Worm (Caenorhabditis elegans): ENCODE measurements around the gene BE10.4.

The BE10.4 gene

DNA sequence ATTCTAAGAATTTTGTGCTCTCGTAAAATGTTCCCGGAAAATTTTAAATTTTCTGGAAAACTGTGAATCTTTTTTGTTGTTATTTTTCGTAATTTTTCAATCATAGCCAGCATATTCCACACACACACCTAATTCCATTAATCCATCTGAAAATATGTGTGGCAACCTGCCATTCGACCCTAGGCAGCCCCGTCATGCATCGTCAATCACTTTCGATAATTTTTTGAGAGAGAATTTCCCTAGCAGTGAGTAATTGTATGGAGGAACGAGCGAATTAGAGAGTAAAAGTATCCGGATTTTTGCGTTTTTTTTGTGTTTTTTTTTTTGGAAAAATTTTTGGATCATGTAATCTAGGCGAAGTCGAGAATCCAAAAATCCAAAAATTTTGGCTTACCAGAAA lies at the start of gene BE10.4:
Gene BE10.4, plus strand, starts transcription at position 301 of the 400 bp plus-strand sequence.
- TF ChIP-seq fos-1 (tag; optimal IDR thresholded peaks at IDR 0.05) (no peak), lsy-2 (tag; optimal IDR thresholded peaks at IDR 0.05) (no peak), nhr-6 (tag; optimal IDR thresholded peaks at IDR 0.05) (no peak), F13H6.1 (tag; optimal IDR thresholded peaks at IDR 0.05) (no peak), unc-62 (GFP tag; optimal IDR thresholded peaks at IDR 0.05) (no peak), nhr-237 (tag; optimal IDR thresholded peaks at IDR 0.05) (no peak), dmd-4 (tag; optimal IDR thresholded peaks at IDR 0.05) (no peak), nhr-25 (tag; optimal IDR thresholded peaks at IDR 0.05) (no peak), skn-1 (tag; optimal IDR thresholded peaks at IDR 0.05) (no peak), sma-3 (GFP tag; optimal IDR thresholded peaks at IDR 0.05) (no peak), ama-1 (optimal IDR thresholded peaks at IDR 0.05) (no peak), unc-39 (tag; optimal IDR thresholded peaks at IDR 0.05) (no peak), nhr-23 (tag; optimal IDR thresholded peaks at IDR 0.05) (no peak), egl-27 (tag; optimal IDR thresholded peaks at IDR 0.05) (no peak), mab-5 (tag; optimal IDR thresholded peaks at IDR 0.05) (no peak), lin-11 (tag; optimal IDR thresholded peaks at IDR 0.05) (no peak), aly-2 (tag; optimal IDR thresholded peaks at IDR 0.05) (no peak)

DNA sequence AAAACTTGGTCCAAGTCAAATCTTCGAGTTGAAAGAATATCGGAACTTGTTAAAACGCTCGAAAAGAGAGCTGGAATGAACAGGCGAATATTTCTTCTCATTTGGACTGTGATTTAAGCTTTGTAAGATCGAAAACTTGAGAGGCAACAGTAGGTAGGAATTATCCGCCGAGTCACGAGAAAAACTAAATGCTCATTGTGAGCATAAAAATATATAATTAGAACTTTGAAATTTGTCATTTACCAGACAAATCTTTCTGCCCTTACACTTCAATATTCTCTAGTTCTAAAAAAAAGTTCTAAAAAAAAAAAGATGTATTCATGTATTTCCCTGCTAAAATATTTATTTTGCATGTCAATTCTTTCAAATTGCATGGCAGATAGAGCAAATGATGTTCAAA lies 49.1 kb upstream of the BE10.4 start, which contains the start of the genes irld-19 and irld-61:
Gene irld-19, minus strand, starts transcription at position 101 of the 400 bp plus-strand sequence.
Gene irld-61, plus strand, starts transcription at position 313 of the 400 bp plus-strand sequence.
- TF ChIP-seq snpc-4 (tag; optimal IDR thresholded peaks at IDR 0.05) (no peak), ceh-82 (tag; optimal IDR thresholded peaks at IDR 0.05) (no peak), nhr-237 (tag; optimal IDR thresholded peaks at IDR 0.05) (no peak), aly-2 (tag; optimal IDR thresholded peaks at IDR 0.05) (no peak), lin-39 (tag; optimal IDR thresholded peaks at IDR 0.05) (no peak), F13H6.1 (tag; optimal IDR thresholded peaks at IDR 0.05) (no peak), C34F6.9 (tag; optimal IDR thresholded peaks at IDR 0.05) (no peak), ztf-1 (GFP tag; conservative IDR thresholded peaks at IDR 0.05) (no peak), sma-3 (GFP tag; optimal IDR thresholded peaks at IDR 0.05) (no peak), elt-3 (tag; optimal IDR thresholded peaks at IDR 0.05) (no peak), unc-62 (GFP tag; optimal IDR thresholded peaks at IDR 0.05) (no peak), nhr-23 (tag; optimal IDR thresholded peaks at IDR 0.05) (no peak)

DNA sequence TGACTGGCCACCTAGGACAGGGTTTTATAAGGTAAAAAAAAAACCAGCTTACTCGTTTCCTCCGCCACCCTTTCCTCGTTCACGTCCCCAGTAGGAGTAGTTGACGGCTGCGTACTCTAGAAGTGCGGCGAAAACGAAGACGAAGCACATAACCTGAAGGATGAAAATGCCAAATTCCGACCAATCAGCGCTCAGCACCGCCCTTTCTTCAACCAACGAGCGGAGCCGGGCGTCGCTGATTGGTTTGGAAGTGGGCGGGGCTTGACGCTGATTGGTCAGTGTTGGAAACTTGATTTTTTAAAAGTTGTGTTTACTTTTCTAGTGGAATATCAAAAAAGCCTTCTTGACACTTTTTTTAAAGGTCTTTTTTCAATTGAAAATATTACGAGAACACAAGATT lies 39.5 kb upstream of the BE10.4 start:
- TF ChIP-seq sem-4 (tag; optimal IDR thresholded peaks at IDR 0.05) (no peak), ceh-16 (tag; optimal IDR thresholded peaks at IDR 0.05) (no peak), ceh-82 (tag; optimal IDR thresholded peaks at IDR 0.05) (no peak), mab-5 (tag; optimal IDR thresholded peaks at IDR 0.05) (no peak), mdl-1 (tag; optimal IDR thresholded peaks at IDR 0.05) (no peak), crh-2 (tag; optimal IDR thresholded peaks at IDR 0.05) (no peak), nhr-21 (tag; optimal IDR thresholded peaks at IDR 0.05) (no peak), unc-39 (tag; optimal IDR thresholded peaks at IDR 0.05) (no peak), elt-3 (tag; optimal IDR thresholded peaks at IDR 0.05) (no peak), lin-13 (GFP tag; optimal IDR thresholded peaks at IDR 0.05) (no peak), zag-1 (tag; optimal IDR thresholded peaks at IDR 0.05) (no peak), mbf-1 (tag; optimal IDR thresholded peaks at IDR 0.05) (no peak), skn-1 (tag; optimal IDR thresholded peaks at IDR 0.05) (no peak), elt-1 (tag; optimal IDR thresholded peaks at IDR 0.05) (no peak)

DNA sequence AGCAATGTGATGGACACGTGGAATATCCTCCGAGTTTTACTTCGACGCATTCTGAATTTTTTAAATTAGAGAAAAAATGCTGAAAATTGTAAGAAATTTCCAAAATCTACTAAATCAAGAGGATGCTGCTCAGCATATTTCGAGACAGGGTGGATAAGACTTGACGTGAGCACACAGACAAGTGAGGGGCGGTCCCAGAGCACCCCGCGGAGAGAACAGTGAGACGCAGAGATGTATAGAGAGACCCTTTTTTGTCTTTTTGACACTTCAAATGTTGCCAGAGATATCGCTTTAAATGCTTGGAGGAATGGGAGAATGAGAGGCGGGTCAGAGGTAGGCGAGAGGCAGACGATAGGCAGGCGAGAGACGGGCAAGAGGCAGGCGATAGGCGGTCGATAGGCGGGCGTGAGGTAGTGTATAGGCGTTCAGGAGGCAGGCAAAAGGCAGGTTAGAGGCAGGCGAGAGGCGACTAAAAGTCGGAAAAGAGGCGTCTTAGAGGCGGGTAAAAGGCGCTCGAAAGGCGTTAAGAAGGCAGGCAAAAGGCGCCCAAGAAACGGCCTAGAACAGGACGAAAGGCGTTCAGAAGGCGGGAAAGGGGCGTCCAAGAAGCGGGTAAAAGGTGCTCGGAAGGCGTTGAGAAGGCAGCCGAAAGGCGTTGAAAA lies 33.5 kb upstream of the BE10.4 start, which contains the start of gene gab-1:
Gene gab-1, minus strand, starts transcription at position 51 of the 662 bp plus-strand sequence.
- TF ChIP-seq nhr-25 (tag; optimal IDR thresholded peaks at IDR 0.05): no peak
- no peak for TF ChIP-seq elt-3 (tag; optimal IDR thresholded peaks at IDR 0.05)
- no peak for TF ChIP-seq nhr-10 (tag; optimal IDR thresholded peaks at IDR 0.05)
- no peak for TF ChIP-seq ceh-16 (tag; optimal IDR thresholded peaks at IDR 0.05)
- TF ChIP-seq egl-27 (tag; optimal IDR thresholded peaks at IDR 0.05): no peak
- no peak for TF ChIP-seq C34F6.9 (tag; optimal IDR thresholded peaks at IDR 0.05)

DNA sequence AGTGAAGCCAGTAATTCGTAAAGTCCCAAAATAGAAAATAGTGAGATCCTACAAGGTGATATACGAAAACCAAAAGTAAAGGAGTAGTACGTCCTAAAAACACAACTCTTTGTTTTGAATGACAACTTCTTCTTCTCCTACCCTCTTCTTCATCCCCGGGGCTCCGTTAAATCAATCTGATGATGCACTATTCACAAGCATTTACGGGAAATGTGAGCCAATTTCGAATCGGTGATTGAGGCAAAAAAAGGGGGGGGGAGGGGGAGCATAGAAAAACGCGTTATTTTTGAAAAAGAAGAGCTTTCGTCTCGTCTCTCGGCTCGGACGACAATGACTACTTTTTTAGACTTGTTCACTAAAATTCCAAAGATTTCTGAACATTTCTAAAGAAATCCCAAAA lies 29.4 kb upstream of the BE10.4 start:
- TF ChIP-seq nhr-6 (tag; optimal IDR thresholded peaks at IDR 0.05): no peak
- no peak for TF ChIP-seq unc-39 (tag; optimal IDR thresholded peaks at IDR 0.05)
- no peak for TF ChIP-seq lin-39 (tag; optimal IDR thresholded peaks at IDR 0.05)
- TF ChIP-seq ztf-1 (GFP tag; conservative IDR thresholded peaks at IDR 0.05): no peak
- TF ChIP-seq lin-13 (GFP tag; optimal IDR thresholded peaks at IDR 0.05): no peak
- no peak for TF ChIP-seq snpc-4 (tag; optimal IDR thresholded peaks at IDR 0.05)
- TF ChIP-seq R02D3.7 (tag; optimal IDR thresholded peaks at IDR 0.05): no peak
- TF ChIP-seq nhr-21 (tag; optimal IDR thresholded peaks at IDR 0.05): no peak
- no peak for TF ChIP-seq F13H6.1 (tag; optimal IDR thresholded peaks at IDR 0.05)
- TF ChIP-seq nhr-237 (tag; optimal IDR thresholded peaks at IDR 0.05): no peak
- no peak for TF ChIP-seq sma-9 (GFP tag; optimal IDR thresholded peaks at IDR 0.05)
- no peak for TF ChIP-seq sma-9 (tag; optimal IDR thresholded peaks at IDR 0.05)
- no peak for TF ChIP-seq nhr-10 (tag; optimal IDR thresholded peaks at IDR 0.05)
- TF ChIP-seq mbf-1 (tag; optimal IDR thresholded peaks at IDR 0.05): no peak
- TF ChIP-seq lin-11 (tag; optimal IDR thresholded peaks at IDR 0.05): no peak
- TF ChIP-seq crh-2 (tag; optimal IDR thresholded peaks at IDR 0.05): no peak
- no peak for TF ChIP-seq ceh-16 (tag; optimal IDR thresholded peaks at IDR 0.05)

Data from whole organism, L2 larva.